Worm (Caenorhabditis elegans) whole organism, L4 larva: ENCODE measurements around the gene srlf-16.

Experiments used
- D1046.2 ChIP-seq: fragments of 200-800 bp; sonication (Bioruptor generic); IDR thresholded peaks from 2 replicates; pipeline ENCODE4 v1.3.6; 2022; ENCODE audit warnings: missing genetic modification characterization, missing compliant biosample characterization
- F37D6.2 ChIP-seq: sonication (generic microtip); optimal IDR thresholded peaks from 2 replicates; lab custom pipeline; 2016; ENCODE audit warnings: mild to moderate bottlenecking, missing genetic modification characterization, missing compliant biosample characterization
- T26A8.4 ChIP-seq: fragments of 200-800 bp; sonication (Bioruptor generic); IDR thresholded peaks from 2 replicates; pipeline ENCODE4 v1.3.6; 2022; ENCODE audit warnings: missing genetic modification characterization, missing compliant biosample characterization
- ama-1 ChIP-seq: fragments of 150-350 bp; optimal IDR thresholded peaks from 2 replicates; lab custom pipeline; 2014; ENCODE audit warnings: inconsistent platforms, mixed read lengths
- cey-2 ChIP-seq: sonication (generic microtip); optimal IDR thresholded peaks from 3 replicates; lab custom pipeline; 2017; ENCODE audit warnings: missing genetic modification characterization, mild to moderate bottlenecking, missing compliant biosample characterization, antibody characterized with exemption, borderline replicate concordance; ENCODE audit not compliant: insufficient read depth
- daf-16 ChIP-seq, 3 experiments: sonication (generic microtip); optimal IDR thresholded peaks; 2 replicates each; lab custom pipeline; 2016 to 2017; ENCODE audit warnings: missing genetic modification characterization in 3 of 3, missing genetic modification reagents in 3 of 3, mild to moderate bottlenecking in 2 of 3, missing compliant biosample characterization in 2 of 3, missing biosample characterization in 1 of 3, moderate library complexity in 1 of 3
- dmd-8 ChIP-seq: fragments of 200-800 bp; sonication (Bioruptor generic); IDR thresholded peaks from 2 replicates; pipeline ENCODE4 v1.3.6; 2022; ENCODE audit warnings: missing genetic modification characterization, missing compliant biosample characterization
- dmd-9 ChIP-seq: fragments of 200-800 bp; sonication (Bioruptor generic); IDR thresholded peaks from 2 replicates; pipeline ENCODE4 v1.3.6; 2022; ENCODE audit warnings: missing genetic modification reagents, missing genetic modification characterization, missing compliant biosample characterization
- dve-1 ChIP-seq: sonication (generic microtip); optimal IDR thresholded peaks from 2 replicates; lab custom pipeline; 2017; ENCODE audit warnings: antibody characterized with exemption, mild to moderate bottlenecking, missing genetic modification characterization, missing compliant biosample characterization; ENCODE audit not compliant: insufficient read depth
- fos-1 ChIP-seq: fragments of 150-350 bp; optimal IDR thresholded peaks from 2 replicates; lab custom pipeline; 2014; ENCODE audit warnings: missing biosample characterization, missing genetic modification characterization
- hlh-30 ChIP-seq: sonication (generic microtip); optimal IDR thresholded peaks from 2 replicates; lab custom pipeline; 2017; ENCODE audit warnings: antibody characterized with exemption, mild to moderate bottlenecking, missing genetic modification characterization, missing compliant biosample characterization; ENCODE audit not compliant: insufficient read depth
- jun-1 ChIP-seq: fragments of 150-350 bp; optimal IDR thresholded peaks from 2 replicates; lab custom pipeline; 2014; ENCODE audit warnings: missing biosample characterization, missing genetic modification reagents, missing genetic modification characterization
- lin-38 ChIP-seq: fragments of 200-800 bp; sonication (Bioruptor generic); IDR thresholded peaks from 2 replicates; pipeline ENCODE4 v1.3.6; 2022; ENCODE audit warnings: missing genetic modification reagents, missing genetic modification characterization, missing compliant biosample characterization
- madf-9 ChIP-seq: fragments of 200-800 bp; sonication (Bioruptor generic); conservative IDR thresholded peaks from 2 replicates; pipeline ENCODE4 v1.3.6; 2022; ENCODE audit warnings: missing genetic modification reagents, missing genetic modification characterization, missing compliant biosample characterization
- mes-2 ChIP-seq: sonication (generic microtip); optimal IDR thresholded peaks from 2 replicates; lab custom pipeline; 2016; ENCODE audit warnings: missing genotype, mild to moderate bottlenecking, missing genetic modification characterization, missing compliant biosample characterization; ENCODE audit not compliant: poor library complexity, severe bottlenecking
- rbr-2 ChIP-seq: sonication (generic microtip); optimal IDR thresholded peaks from 2 replicates; lab custom pipeline; 2016; ENCODE audit warnings: missing genotype, missing genetic modification characterization, missing compliant biosample characterization
- set-16 ChIP-seq: fragments of 200-800 bp; sonication (Bioruptor generic); IDR thresholded peaks from 2 replicates; pipeline ENCODE4 v1.3.6; 2022; ENCODE audit warnings: missing genetic modification reagents, missing genetic modification characterization, missing compliant biosample characterization
- spr-3 ChIP-seq: fragments of 200-800 bp; sonication (Bioruptor generic); optimal IDR thresholded peaks from 2 replicates; lab custom pipeline; 2018; ENCODE audit warnings: mild to moderate bottlenecking, missing genetic modification characterization, missing compliant biosample characterization
- unc-62 ChIP-seq, 3 experiments: fragments of 150-350 bp in 1 of 3; sonication (generic microtip); optimal IDR thresholded peaks in 2 of 3; peaks in 1 of 3; 1 replicate in 1 of 3; 2 replicates in 2 of 3; lab custom pipeline; 2014 to 2017; ENCODE audit warnings: missing biosample characterization in 3 of 3, missing genetic modification characterization in 3 of 3, missing genetic modification reagents in 3 of 3, missing genotype in 1 of 3
- zfp-2 ChIP-seq: sonication (generic microtip); optimal IDR thresholded peaks from 2 replicates; lab custom pipeline; 2016; ENCODE audit warnings: mild to moderate bottlenecking, missing genetic modification characterization, missing compliant biosample characterization
- zfp-3 ChIP-seq: fragments of 200-800 bp; sonication (Bioruptor generic); conservative IDR thresholded peaks from 2 replicates; pipeline ENCODE4 v1.3.6; 2022; ENCODE audit warnings: missing genetic modification reagents, missing genetic modification characterization, missing compliant biosample characterization
- zip-11 ChIP-seq: fragments of 200-800 bp; sonication (Bioruptor generic); IDR thresholded peaks from 2 replicates; pipeline ENCODE4 v1.3.6; 2022; ENCODE audit warnings: missing genetic modification characterization, missing compliant biosample characterization

Gene srlf-16

DNA sequence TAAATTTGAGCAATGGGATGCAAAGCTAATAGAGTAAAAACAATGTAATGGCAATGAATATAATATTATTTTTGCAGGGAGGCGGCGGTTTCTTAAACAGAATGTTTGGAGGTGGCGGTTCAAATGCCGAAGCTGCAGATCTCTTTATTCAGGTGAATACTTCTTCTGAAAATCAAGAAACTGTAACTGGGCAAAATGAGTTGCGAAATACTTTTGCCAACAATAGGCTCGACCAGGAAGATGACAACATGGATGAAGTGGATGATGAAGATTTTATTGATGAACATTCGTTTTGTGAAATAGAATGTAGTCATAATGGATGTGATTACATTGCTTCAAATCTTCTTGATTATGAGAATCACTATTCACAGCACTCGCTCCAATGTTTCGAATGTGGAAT, 26.2 kb downstream of the srlf-16 start:
- no peak for TF ChIP-seq set-16 (GFP tag; lab: Robert Waterston, UW)
- no peak for TF ChIP-seq madf-9 (GFP tag; lab: Robert Waterston, UW)
- no peak for TF ChIP-seq ama-1 (lab: Kevin White, UChicago)
- no peak for TF ChIP-seq dmd-8 (GFP tag; lab: Robert Waterston, UW)

DNA sequence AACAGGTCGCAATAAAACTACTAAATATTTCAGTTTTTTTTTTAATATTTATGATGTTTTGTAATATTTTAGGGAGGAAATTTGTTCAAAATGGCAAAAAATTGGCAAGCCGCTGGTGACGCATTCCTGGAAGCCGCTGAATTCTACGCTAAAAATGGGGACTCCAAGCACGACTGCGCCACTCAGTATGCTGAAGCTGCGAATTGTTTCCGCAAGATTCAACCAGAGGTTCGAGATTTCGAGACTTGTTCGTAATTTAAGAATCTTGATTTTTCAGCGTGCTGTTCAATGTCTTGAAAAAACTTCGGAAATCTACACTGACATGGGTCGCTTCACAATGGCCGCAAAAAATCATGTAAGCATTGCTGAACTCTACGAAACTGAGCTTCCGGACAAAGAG, 27.1 kb downstream of the srlf-16 start:
- TF ChIP-seq zfp-2 (tag; lab: Kevin White, UChicago) (no peak), D1046.2 (GFP tag; lab: Robert Waterston, UW) (no peak), lin-38 (GFP tag; lab: Robert Waterston, UW) (0 out of 2 replicates have a peak, but pooled peaks have one; percentile 17), zfp-3 (0 out of 2 replicates have a peak, but pooled peaks have one; percentile 20), T26A8.4 (peak; percentile 36; the same call in 1 of the 2 replicates), F37D6.2 (tag; lab: Kevin White, UChicago) (no peak), ama-1 (lab: Kevin White, UChicago) (peak; percentile 3), dmd-9 (GFP tag; lab: Robert Waterston, UW) (no peak)

DNA sequence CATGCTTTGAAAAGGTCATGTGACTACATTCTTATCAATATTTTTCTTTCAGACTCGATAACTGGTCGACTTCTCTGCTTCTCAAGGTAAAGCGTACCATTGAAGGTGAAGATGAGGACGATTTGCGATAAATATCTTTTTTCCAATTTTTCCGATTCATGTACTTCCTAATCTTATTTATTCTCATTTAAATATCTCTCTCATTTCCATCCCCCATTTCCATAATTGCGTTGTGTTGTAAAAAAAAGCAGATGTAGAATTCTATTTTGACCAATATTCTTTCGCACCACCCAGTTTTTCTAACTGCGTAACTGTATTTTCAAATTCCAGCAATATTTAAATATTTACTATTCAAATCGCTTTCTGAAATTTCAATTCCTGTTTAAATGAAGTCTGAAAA, 28.4 kb downstream of the srlf-16 start, which contains the start of gene D1014.4:
TSS of gene D1014.4 (plus strand) at position 301 of the 400 bp plus-strand sequence.
- no peak for TF ChIP-seq madf-9 (GFP tag; lab: Robert Waterston, UW)
- TF ChIP-seq hlh-30 (tag; lab: Kevin White, UChicago) = peak; percentile 46
- TF ChIP-seq daf-16 (GFP tag; optimal IDR thresholded peaks at IDR 0.05; lab: Kevin White, UChicago) = no peak
- TF ChIP-seq daf-16 (tag; optimal IDR thresholded peaks at IDR 0.05; lab: Kevin White, UChicago) = peak; percentile 67
- no peak for TF ChIP-seq spr-3 (GFP tag; lab: Kevin White, UChicago)
- TF ChIP-seq dve-1 (tag; lab: Kevin White, UChicago) = peak; percentile 5
- TF ChIP-seq, all 104 proteins: peak for 3

DNA sequence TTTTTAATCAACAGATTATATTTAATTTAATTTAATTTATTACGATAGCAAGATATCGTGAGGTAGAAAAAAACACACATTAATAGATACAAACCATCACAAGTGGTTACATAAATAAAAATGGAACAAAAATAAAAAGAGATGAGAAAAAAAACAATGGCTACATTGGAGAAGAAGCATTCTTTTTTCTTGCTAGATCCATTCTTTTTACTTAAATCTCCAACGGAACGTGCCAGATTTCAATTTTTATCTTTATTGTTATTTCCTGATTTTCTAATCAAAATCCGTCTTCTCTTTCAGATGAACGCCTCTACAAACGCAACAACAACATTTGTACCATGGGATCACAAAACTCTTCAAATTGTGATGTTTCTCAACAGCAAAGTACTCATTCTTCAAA, 39.0 kb downstream of the srlf-16 start, which contains the start of gene D1014.2:
TSS of gene D1014.2 (plus strand) at position 301 of the 400 bp plus-strand sequence.
- TF ChIP-seq mes-2 (tag; lab: Kevin White, UChicago) = no peak
- TF ChIP-seq fos-1 (tag; lab: Kevin White, UChicago) = no peak
- TF ChIP-seq ama-1 (lab: Kevin White, UChicago) = no peak
- TF ChIP-seq zip-11 = no peak
- TF ChIP-seq cey-2 (tag; lab: Kevin White, UChicago) = no peak
- no peak for TF ChIP-seq dmd-8 (GFP tag; lab: Robert Waterston, UW)

DNA sequence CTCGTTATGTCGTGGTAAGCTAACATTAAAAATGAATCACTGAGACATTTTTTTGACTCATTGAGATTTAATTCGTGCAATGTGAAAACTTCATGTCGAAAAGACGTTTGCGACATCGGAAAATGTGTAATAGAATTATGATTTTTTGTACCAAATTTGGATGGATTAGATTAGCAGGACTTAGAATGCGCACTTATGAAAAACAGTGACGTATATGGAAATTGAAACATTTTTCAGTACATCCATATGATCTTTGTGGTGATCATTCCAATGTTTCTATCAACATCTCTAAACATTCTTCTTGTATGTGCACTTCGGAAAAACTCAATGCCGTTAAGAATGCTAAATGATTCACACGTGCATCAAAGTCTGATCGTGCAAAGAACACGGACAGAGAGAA, 39.9 kb downstream of the srlf-16 start:
- TF ChIP-seq jun-1 (tag; lab: Kevin White, UChicago) (no peak), unc-62 (GFP tag; optimal IDR thresholded peaks at IDR 0.05 in 1 of 2; lab: Kevin White, UChicago) (peak in 1 of 2 experiments; percentile 95), unc-62 (tag; optimal IDR thresholded peaks at IDR 0.05; lab: Kevin White, UChicago) (no peak)

DNA sequence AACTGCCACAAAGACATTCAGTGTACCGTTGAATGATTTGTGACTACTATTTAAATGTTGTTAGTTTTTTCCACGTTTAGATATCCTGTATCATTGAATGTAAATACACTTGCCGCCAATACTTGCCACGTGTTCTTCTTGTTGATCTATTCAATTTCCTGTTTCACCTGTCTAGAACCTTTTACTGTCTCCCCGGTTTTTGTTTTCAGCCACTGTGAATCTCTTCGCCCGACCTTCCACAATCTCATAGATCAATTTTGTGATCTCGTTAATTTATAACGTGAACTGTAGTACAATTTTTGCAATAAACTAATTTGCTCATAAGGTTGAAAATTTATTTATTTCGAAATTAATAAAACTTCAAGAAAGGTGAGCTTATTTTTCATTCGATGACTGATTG, 40.8 kb downstream of the srlf-16 start, which contains the start of gene D1014.13:
TSS of gene D1014.13 (plus strand) at position 301 of the 400 bp plus-strand sequence.
- TF ChIP-seq unc-62 (GFP tag; optimal IDR thresholded peaks at IDR 0.05 in 1 of 2; lab: Kevin White, UChicago) (peak in 1 of 2 experiments; percentile 74), unc-62 (tag; optimal IDR thresholded peaks at IDR 0.05; lab: Kevin White, UChicago) (no peak), rbr-2 (tag; lab: Kevin White, UChicago) (no peak)
